Worm (Caenorhabditis elegans): ENCODE results near the gene dnj-18.

Gene dnj-18

DNA sequence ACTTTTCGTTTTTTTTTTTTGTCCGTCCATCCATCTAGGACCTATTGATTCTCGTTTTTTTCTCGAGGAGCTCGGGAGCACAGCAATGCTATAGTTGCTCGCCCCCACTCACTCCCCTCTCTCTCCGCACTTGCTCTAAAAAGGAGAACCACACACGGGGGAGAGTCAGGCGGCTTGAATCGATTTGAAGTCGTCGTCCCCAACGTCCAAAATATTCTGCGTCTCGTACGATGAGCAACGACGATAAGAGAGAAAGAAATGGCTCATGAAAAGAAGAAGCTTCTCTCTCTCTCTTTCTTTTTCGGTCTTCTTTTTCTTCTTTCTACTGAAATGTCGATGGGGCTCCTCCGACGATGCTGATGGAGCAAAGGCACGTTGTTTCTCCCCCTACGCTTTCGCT lies 41.5 kb upstream of the dnj-18 start (continued):
- no peak for TF ChIP-seq Y105C5A.15 (GFP tag; IDR thresholded peaks at IDR 0.05)
- peak; percentile 97 for TF ChIP-seq aha-1 (tag)
- TF ChIP-seq madf-9 (GFP tag; conservative IDR thresholded peaks at IDR 0.05), result no peak
- no peak for TF ChIP-seq mdt-29 (GFP tag; IDR thresholded peaks at IDR 0.05)
- no peak for TF ChIP-seq D1046.2 (GFP tag; IDR thresholded peaks at IDR 0.05)
- no peak for TF ChIP-seq nhr-28 (tag; optimal IDR thresholded peaks at IDR 0.05)
- peak; percentile 53 for TF ChIP-seq F37D6.2 (tag; optimal IDR thresholded peaks at IDR 0.05)
- no peak for TF ChIP-seq dve-1 (tag; optimal IDR thresholded peaks at IDR 0.05; ENCODE audit: insufficient read depth)
- peak; percentile 69; the same call in 1 of the 2 replicates for TF ChIP-seq egl-43 (GFP tag; IDR thresholded peaks at IDR 0.05)
- no peak for TF ChIP-seq T20F7.1 (GFP tag; optimal IDR thresholded peaks at IDR 0.05)
- no peak for TF ChIP-seq saeg-2 (GFP tag; IDR thresholded peaks at IDR 0.05)
- TF ChIP-seq nhr-6 (tag; optimal IDR thresholded peaks at IDR 0.05), result no peak
- TF ChIP-seq unc-39 (tag; optimal IDR thresholded peaks at IDR 0.05), result no peak
- TF ChIP-seq ztf-11 (tag; optimal IDR thresholded peaks at IDR 0.05), result no peak
- no peak for TF ChIP-seq ceh-62 (tag; optimal IDR thresholded peaks at IDR 0.05)
- peak; percentile 5 to 61 for TF ChIP-seq lsy-2 (tag; optimal IDR thresholded peaks at IDR 0.05)
- TF ChIP-seq unc-62 (GFP tag; optimal IDR thresholded peaks at IDR 0.05 in 1 of 2), result no peak
- TF ChIP-seq unc-62 (tag; optimal IDR thresholded peaks at IDR 0.05), result no peak
- TF ChIP-seq nhr-11 (tag; optimal IDR thresholded peaks at IDR 0.05), result peak; percentile 9
- TF ChIP-seq Y5F2A.4 (GFP tag; optimal IDR thresholded peaks at IDR 0.05), result no peak
- no peak for TF ChIP-seq T26A8.4 (GFP tag; IDR thresholded peaks at IDR 0.05)
- peak; percentile 82 for TF ChIP-seq rbr-2 (tag; optimal IDR thresholded peaks at IDR 0.05)
- no peak for TF ChIP-seq snpc-4 (tag; optimal IDR thresholded peaks at IDR 0.05)
- TF ChIP-seq hif-1 (tag; optimal IDR thresholded peaks at IDR 0.05), result peak in 1 of 2 experiments; percentile 28
- TF ChIP-seq ZK546.5 (tag; optimal IDR thresholded peaks at IDR 0.05), result no peak
- no peak for TF ChIP-seq unc-130 (GFP tag; optimal IDR thresholded peaks at IDR 0.05)
- TF ChIP-seq arid-1 (GFP tag; conservative IDR thresholded peaks at IDR 0.05), result no peak
- TF ChIP-seq aly-2 (tag; optimal IDR thresholded peaks at IDR 0.05), result no peak
- peak; percentile 18 for TF ChIP-seq dpl-1 (GFP tag; optimal IDR thresholded peaks at IDR 0.05)
- no peak for TF ChIP-seq tra-1 (GFP tag; IDR thresholded peaks at IDR 0.05)
- no peak for TF ChIP-seq R02D3.7 (tag; optimal IDR thresholded peaks at IDR 0.05)
- no peak for TF ChIP-seq Y75B8A.6 (GFP tag; IDR thresholded peaks at IDR 0.05)
- no peak for TF ChIP-seq nhr-10 (tag; optimal IDR thresholded peaks at IDR 0.05)
- TF ChIP-seq hlh-11 (tag; optimal IDR thresholded peaks at IDR 0.05), result peak; percentile 22
- no peak for TF ChIP-seq nhr-111 (GFP tag; optimal IDR thresholded peaks at IDR 0.05)
- TF ChIP-seq lin-1 (GFP tag; IDR thresholded peaks at IDR 0.05), result no peak
- TF ChIP-seq lin-15B (tag; optimal IDR thresholded peaks at IDR 0.05), result no peak
- no peak for TF ChIP-seq nhr-76 (tag; optimal IDR thresholded peaks at IDR 0.05)
- TF ChIP-seq lir-3 (tag; optimal IDR thresholded peaks at IDR 0.05), result no peak
- TF ChIP-seq mes-2 (tag; optimal IDR thresholded peaks at IDR 0.05; ENCODE audit: poor library complexity, severe bottlenecking), result no peak
- no peak for TF ChIP-seq dmd-8 (GFP tag; IDR thresholded peaks at IDR 0.05)
- no peak for TF ChIP-seq zip-11 (GFP tag; IDR thresholded peaks at IDR 0.05)
- TF ChIP-seq lim-7 (GFP tag; IDR thresholded peaks at IDR 0.05), result no peak
- no peak for TF ChIP-seq daf-12 (tag; optimal IDR thresholded peaks at IDR 0.05)
- TF ChIP-seq php-3 (GFP tag; IDR thresholded peaks at IDR 0.05), result no peak
- 0 out of 2 replicates have a peak, but pooled peaks have one; percentile 5 for TF ChIP-seq dmd-6 (GFP tag; IDR thresholded peaks at IDR 0.05)
- TF ChIP-seq nhr-77 (tag; optimal IDR thresholded peaks at IDR 0.05), result no peak
- no peak for TF ChIP-seq lin-38 (GFP tag; IDR thresholded peaks at IDR 0.05)
- TF ChIP-seq nhr-42 (GFP tag; IDR thresholded peaks at IDR 0.05), result no peak
- no peak for TF ChIP-seq lin-39 (tag; optimal IDR thresholded peaks at IDR 0.05)
- no peak for TF ChIP-seq ZK337.2 (GFP tag; IDR thresholded peaks at IDR 0.05)
- TF ChIP-seq mep-1 (tag; optimal IDR thresholded peaks at IDR 0.05), result peak; percentile 63
- no peak; the same call in none of the 2 replicates for TF ChIP-seq set-16 (GFP tag; IDR thresholded peaks at IDR 0.05)
- no peak for TF ChIP-seq spr-1 (tag; optimal IDR thresholded peaks at IDR 0.05)
